Worm (Caenorhabditis elegans) whole organism, L3 larva: Measurements from ENCODE around the gene srbc-62.

ENCODE experiments used
- aly-2 ChIP-seq: fragments of 150-350 bp; optimal IDR thresholded peaks from 2 replicates; lab custom pipeline; 2014; ENCODE audit warnings: missing biosample characterization, missing genetic modification characterization
- ceh-28 ChIP-seq: fragments of 150-350 bp; optimal IDR thresholded peaks from 2 replicates; lab custom pipeline; 2014; ENCODE audit warnings: missing biosample characterization, missing genetic modification reagents, missing genetic modification characterization
- ceh-82 ChIP-seq: fragments of 150-350 bp; optimal IDR thresholded peaks from 2 replicates; lab custom pipeline; 2014; ENCODE audit warnings: missing biosample characterization, missing genetic modification characterization
- daf-12 ChIP-seq: fragments of 150-350 bp; optimal IDR thresholded peaks from 2 replicates; lab custom pipeline; 2014; ENCODE audit warnings: missing biosample characterization, missing genetic modification reagents, missing genetic modification characterization
- egl-5 ChIP-seq: fragments of 150-350 bp; optimal IDR thresholded peaks from 2 replicates; lab custom pipeline; 2017; ENCODE audit warnings: missing biosample characterization, missing genetic modification reagents, missing genetic modification characterization, inconsistent platforms
- elt-1 ChIP-seq: fragments of 150-350 bp; optimal IDR thresholded peaks from 2 replicates; lab custom pipeline; 2014; ENCODE audit warnings: missing biosample characterization, missing genetic modification characterization
- elt-2 ChIP-seq: sonication (generic microtip); optimal IDR thresholded peaks from 2 replicates; lab custom pipeline; 2016; ENCODE audit warnings: missing genetic modification reagents, mild to moderate bottlenecking, missing genetic modification characterization, missing compliant biosample characterization
- elt-3 ChIP-seq, 3 experiments: fragments of 150-350 bp in 1 of 3; sonication (generic microtip) in 2 of 3; optimal IDR thresholded peaks; 2 replicates in 2 of 3; 4 replicates in 1 of 3; lab custom pipeline; 2014 to 2017; ENCODE audit warnings: missing biosample characterization in 3 of 3, missing genetic modification characterization in 3 of 3
- eor-1 ChIP-seq, 2 experiments: fragments of 150-350 bp; optimal IDR thresholded peaks; 2 replicates each; lab custom pipeline; 2014 to 2018; ENCODE audit warnings: missing biosample characterization in 2 of 2, missing genetic modification characterization in 2 of 2
- fkh-10 ChIP-seq: sonication (generic microtip); optimal IDR thresholded peaks from 2 replicates; lab custom pipeline; 2017; ENCODE audit warnings: missing biosample characterization, missing genetic modification reagents, missing genetic modification characterization
- fos-1 ChIP-seq: fragments of 150-350 bp; optimal IDR thresholded peaks from 2 replicates; lab custom pipeline; 2014; ENCODE audit warnings: missing biosample characterization, missing genetic modification characterization
- hmg-11 ChIP-seq: sonication (generic microtip); optimal IDR thresholded peaks from 2 replicates; lab custom pipeline; 2016; ENCODE audit warnings: missing genetic modification characterization, missing compliant biosample characterization
- jun-1 ChIP-seq: fragments of 150-350 bp; optimal IDR thresholded peaks from 2 replicates; lab custom pipeline; 2014; ENCODE audit warnings: missing biosample characterization, missing genetic modification reagents, missing genetic modification characterization
- lin-15B ChIP-seq: fragments of 150-350 bp; optimal IDR thresholded peaks from 2 replicates; lab custom pipeline; 2014; ENCODE audit warnings: missing biosample characterization, missing genetic modification characterization
- lin-39 ChIP-seq: fragments of 150-350 bp; optimal IDR thresholded peaks from 2 replicates; lab custom pipeline; 2018; ENCODE audit warnings: missing biosample characterization, missing genetic modification reagents, missing genetic modification characterization
- lsy-12 ChIP-seq: sonication (generic microtip); optimal IDR thresholded peaks from 2 replicates; lab custom pipeline; 2016; ENCODE audit warnings: mild to moderate bottlenecking, missing genetic modification characterization, missing compliant biosample characterization
- mml-1 ChIP-seq: fragments of 150-350 bp; sonication (generic microtip); optimal IDR thresholded peaks from 3 replicates; lab custom pipeline; 2014; ENCODE audit warnings: missing biosample characterization, missing genetic modification characterization
- nfya-1 ChIP-seq: sonication (generic microtip); optimal IDR thresholded peaks from 2 replicates; lab custom pipeline; 2017; ENCODE audit warnings: missing genetic modification characterization, mild to moderate bottlenecking, missing compliant biosample characterization, antibody characterized with exemption, moderate library complexity; ENCODE audit not compliant: insufficient read depth
- nhr-11 ChIP-seq: fragments of 150-350 bp; optimal IDR thresholded peaks from 2 replicates; lab custom pipeline; 2014; ENCODE audit warnings: missing biosample characterization, missing genetic modification characterization
- nhr-12 ChIP-seq: fragments of 150-350 bp; optimal IDR thresholded peaks from 2 replicates; lab custom pipeline; 2014; ENCODE audit warnings: missing biosample characterization, missing genetic modification characterization
- nhr-23 ChIP-seq: fragments of 150-350 bp; optimal IDR thresholded peaks from 2 replicates; lab custom pipeline; 2014; ENCODE audit warnings: missing biosample characterization, missing genetic modification reagents, missing genetic modification characterization
- nhr-237 ChIP-seq: fragments of 150-350 bp; optimal IDR thresholded peaks from 2 replicates; lab custom pipeline; 2014; ENCODE audit warnings: missing biosample characterization, missing genetic modification characterization
- nhr-25 ChIP-seq: sonication (generic microtip); optimal IDR thresholded peaks from 2 replicates; lab custom pipeline; 2017; ENCODE audit warnings: missing biosample characterization, missing genetic modification characterization
- nhr-28 ChIP-seq: fragments of 150-350 bp; optimal IDR thresholded peaks from 2 replicates; lab custom pipeline; 2014; ENCODE audit warnings: missing biosample characterization, missing genetic modification characterization
- nhr-43 ChIP-seq: sonication (generic microtip); optimal IDR thresholded peaks from 2 replicates; lab custom pipeline; 2016; ENCODE audit warnings: mild to moderate bottlenecking, missing genetic modification characterization, missing compliant biosample characterization; ENCODE audit not compliant: poor library complexity, severe bottlenecking
- nhr-67 ChIP-seq: fragments of 150-350 bp; optimal IDR thresholded peaks from 2 replicates; lab custom pipeline; 2014; ENCODE audit warnings: missing biosample characterization, missing genetic modification characterization
- nhr-76 ChIP-seq: fragments of 150-350 bp; sonication (generic microtip); optimal IDR thresholded peaks from 5 replicates; lab custom pipeline; 2014; ENCODE audit warnings: missing biosample characterization, missing genetic modification characterization
- pqm-1 ChIP-seq: fragments of 150-350 bp; optimal IDR thresholded peaks from 2 replicates; lab custom pipeline; 2017; ENCODE audit warnings: missing biosample characterization, missing genetic modification characterization, inconsistent platforms
- sea-2 ChIP-seq: fragments of 150-350 bp; sonication (generic microtip); optimal IDR thresholded peaks from 4 replicates; lab custom pipeline; 2014; ENCODE audit warnings: missing biosample characterization, missing genetic modification reagents, missing genetic modification characterization
- snpc-4 ChIP-seq: fragments of 150-350 bp; optimal IDR thresholded peaks from 2 replicates; lab custom pipeline; 2014; ENCODE audit warnings: missing biosample characterization, missing genetic modification characterization
- unc-39 ChIP-seq: sonication (generic microtip); optimal IDR thresholded peaks from 4 replicates; lab custom pipeline; 2017; ENCODE audit warnings: missing biosample characterization, missing genetic modification characterization
- unc-62 ChIP-seq: fragments of 150-350 bp; sonication (generic microtip); optimal IDR thresholded peaks from 4 replicates; lab custom pipeline; 2014; ENCODE audit warnings: missing biosample characterization, missing genetic modification reagents, missing genetic modification characterization
- zag-1 ChIP-seq: fragments of 150-350 bp; optimal IDR thresholded peaks from 2 replicates; lab custom pipeline; 2014; ENCODE audit warnings: missing biosample characterization, missing genetic modification characterization
- ztf-4 ChIP-seq: fragments of 150-350 bp; optimal IDR thresholded peaks from 2 replicates; lab custom pipeline; 2014; ENCODE audit warnings: missing biosample characterization, missing genetic modification characterization

Gene srbc-62

DNA sequence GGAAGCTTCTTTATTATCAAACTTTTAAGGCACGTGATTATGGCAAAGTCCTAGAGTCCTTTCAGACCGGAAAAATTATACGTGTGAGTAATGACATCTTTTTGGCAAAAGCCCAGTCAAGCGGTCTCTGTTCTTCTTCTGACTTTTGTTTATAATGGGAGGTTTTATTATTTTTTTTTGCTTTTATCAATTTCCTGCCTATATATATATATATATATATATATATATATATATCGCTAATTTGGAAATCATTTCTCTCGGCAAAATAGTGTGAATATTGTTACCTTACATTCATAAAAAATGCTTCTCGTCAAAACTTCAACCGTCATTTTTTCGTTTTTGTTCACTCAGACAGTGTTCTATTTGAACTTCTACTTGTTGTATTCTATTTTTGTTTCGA is at the start of gene srbc-62:
Gene srbc-62, plus strand, starts transcription at position 301 of the 400 bp plus-strand sequence.
- TF ChIP-seq aly-2 (tag; lab: Kevin White, UChicago), result no peak
- no peak for TF ChIP-seq fos-1 (tag; lab: Kevin White, UChicago)
- TF ChIP-seq sea-2 (GFP tag; lab: Kevin White, UChicago), result no peak
- TF ChIP-seq nhr-43, result no peak
- TF ChIP-seq lsy-12 (tag; lab: Kevin White, UChicago), result no peak
- no peak for TF ChIP-seq hmg-11
- no peak for TF ChIP-seq ceh-82
- TF ChIP-seq elt-1, result no peak
- TF ChIP-seq eor-1 (tag; optimal IDR thresholded peaks at IDR 0.05; lab: Kevin White, UChicago), result no peak
- TF ChIP-seq elt-2 (tag; lab: Kevin White, UChicago), result no peak
- TF ChIP-seq lin-39 (tag; lab: Kevin White, UChicago), result no peak
- TF ChIP-seq nhr-76 (tag; lab: Kevin White, UChicago), result no peak

DNA sequence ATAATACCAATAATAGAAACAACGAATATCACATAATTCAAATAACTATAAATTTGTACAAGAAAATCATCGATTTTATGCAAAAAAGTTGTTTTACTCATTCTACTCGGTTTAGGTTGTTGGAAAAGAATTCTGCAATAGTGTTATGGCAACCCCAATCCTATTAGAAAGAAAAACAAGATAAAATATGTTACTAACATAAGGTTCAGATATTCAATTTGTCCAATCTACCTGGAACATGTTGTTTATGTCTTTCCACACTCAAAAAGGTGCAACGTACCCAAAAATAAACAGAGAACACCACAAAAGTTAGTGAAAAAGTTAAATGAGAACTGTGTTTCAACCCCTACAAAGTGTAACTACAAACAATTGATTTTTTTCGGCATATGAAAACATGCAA is 47.0 kb upstream of the srbc-62 start, which contains the start of gene srw-51:
Gene srw-51, minus strand, starts transcription at position 101 of the 400 bp plus-strand sequence.
- no peak for TF ChIP-seq nhr-11 (tag; lab: Kevin White, UChicago)
- no peak for TF ChIP-seq jun-1
- no peak for TF ChIP-seq nhr-25
- no peak for TF ChIP-seq nhr-67 (tag; lab: Kevin White, UChicago)
- no peak for TF ChIP-seq nhr-23 (tag; lab: Kevin White, UChicago)

DNA sequence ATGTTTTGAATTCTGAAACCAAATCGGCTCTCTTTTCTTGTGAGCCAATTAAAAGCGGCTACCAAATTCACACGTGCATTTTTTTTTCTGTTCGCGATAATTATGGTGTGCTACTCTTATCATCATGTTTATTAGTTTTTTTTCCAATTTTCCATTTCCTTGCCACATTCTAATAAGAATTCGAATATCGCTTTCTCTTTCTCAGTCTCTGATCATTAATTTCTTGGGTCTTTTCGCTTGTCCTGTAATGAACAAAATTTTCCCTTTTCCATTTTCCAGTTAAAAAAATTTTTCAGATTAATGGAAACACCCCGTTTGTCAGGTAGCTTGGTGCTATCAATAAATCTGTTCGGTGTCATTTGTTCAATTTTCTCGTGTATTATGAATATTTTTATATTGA is 46.2 kb upstream of the srbc-62 start, which contains the start of gene srbc-26:
Gene srbc-26, plus strand, starts transcription at position 301 of the 400 bp plus-strand sequence.
- no peak for TF ChIP-seq elt-3 (tag; optimal IDR thresholded peaks at IDR 0.05; lab: Kevin White, UChicago)

DNA sequence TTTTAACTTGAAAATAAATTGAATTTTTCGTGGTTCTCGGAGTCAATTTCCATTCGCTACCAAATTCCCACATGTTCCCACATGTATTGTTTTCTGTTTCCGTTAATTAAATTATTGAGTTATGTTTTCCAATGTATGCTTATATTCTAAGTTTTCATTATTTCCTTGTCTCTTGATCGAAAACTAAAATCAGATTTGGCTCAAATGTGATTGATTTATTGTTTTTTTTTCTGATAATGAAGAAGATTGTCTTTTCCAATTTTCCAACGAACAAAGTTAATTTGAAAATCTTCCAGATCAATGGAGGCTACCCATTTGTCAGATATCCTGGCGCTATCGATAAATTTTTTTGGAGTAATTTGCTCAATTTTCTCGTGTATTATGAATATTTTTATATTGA is 44.1 kb upstream of the srbc-62 start, which contains the start of gene srbc-25:
Gene srbc-25, plus strand, starts transcription at position 301 of the 400 bp plus-strand sequence.
- TF ChIP-seq nfya-1 (no peak), lin-15B (no peak), nhr-76 (tag; lab: Kevin White, UChicago) (no peak), aly-2 (tag; lab: Kevin White, UChicago) (no peak), lin-39 (tag; lab: Kevin White, UChicago) (no peak), nhr-237 (no peak), nhr-12 (no peak), elt-1 (no peak), unc-39 (tag; lab: Kevin White, UChicago) (no peak), snpc-4 (tag; lab: Kevin White, UChicago) (no peak), elt-2 (tag; lab: Kevin White, UChicago) (no peak), nhr-28 (tag; lab: Kevin White, UChicago) (no peak), nhr-25 (no peak), zag-1 (tag; lab: Kevin White, UChicago) (no peak), ceh-82 (no peak), hmg-11 (no peak), sea-2 (GFP tag; lab: Kevin White, UChicago) (no peak)

DNA sequence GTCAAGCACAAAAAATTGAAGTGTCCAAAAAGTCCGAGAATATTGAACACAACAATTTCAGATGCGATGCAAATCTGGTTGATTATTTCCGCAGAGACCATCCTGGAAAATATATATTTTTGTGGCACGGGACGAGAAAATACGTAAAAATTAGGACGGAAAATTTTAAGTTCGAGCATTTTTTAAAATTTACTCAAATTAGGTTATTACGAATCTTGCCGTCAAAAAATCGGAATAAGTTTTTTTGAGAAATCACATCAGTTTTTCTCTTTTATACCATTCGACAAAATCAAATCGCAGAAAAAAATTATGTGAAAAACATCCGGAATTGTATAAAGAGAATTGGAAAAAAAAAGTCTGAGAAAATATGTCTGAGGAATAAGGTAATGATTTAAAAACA is 39.8 kb upstream of the srbc-62 start, which contains the start of gene srsx-1:
Gene srsx-1, minus strand, starts transcription at position 101 of the 400 bp plus-strand sequence.
- no peak for TF ChIP-seq nhr-25
- TF ChIP-seq unc-62 (GFP tag; lab: Kevin White, UChicago), result no peak

DNA sequence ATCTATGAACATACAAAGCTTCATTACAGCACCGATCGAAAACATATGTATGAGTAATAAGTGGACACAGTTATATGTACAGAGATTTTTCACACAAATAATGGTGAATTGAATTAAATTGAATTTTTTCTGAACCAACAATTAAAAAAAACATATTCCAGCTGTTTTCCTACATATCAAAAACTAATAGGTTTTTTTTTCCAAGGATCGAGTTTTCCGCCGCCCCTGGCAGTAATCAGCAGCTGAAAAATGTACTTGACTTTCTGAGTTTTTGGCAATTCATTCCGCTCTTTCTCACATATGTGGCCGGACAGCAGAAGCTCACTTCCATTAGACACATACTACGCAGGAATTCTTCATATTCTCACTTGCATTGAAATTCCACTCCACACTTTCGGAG is 39.3 kb upstream of the srbc-62 start, which contains the start of gene srh-174:
Gene srh-174, plus strand, starts transcription at position 301 of the 400 bp plus-strand sequence.
- TF ChIP-seq lin-39 (tag; lab: Kevin White, UChicago) (no peak), jun-1 (no peak), mml-1 (tag; lab: Kevin White, UChicago) (no peak), nfya-1 (no peak), pqm-1 (tag; lab: Kevin White, UChicago) (no peak), ceh-28 (tag; lab: Kevin White, UChicago) (no peak)

DNA sequence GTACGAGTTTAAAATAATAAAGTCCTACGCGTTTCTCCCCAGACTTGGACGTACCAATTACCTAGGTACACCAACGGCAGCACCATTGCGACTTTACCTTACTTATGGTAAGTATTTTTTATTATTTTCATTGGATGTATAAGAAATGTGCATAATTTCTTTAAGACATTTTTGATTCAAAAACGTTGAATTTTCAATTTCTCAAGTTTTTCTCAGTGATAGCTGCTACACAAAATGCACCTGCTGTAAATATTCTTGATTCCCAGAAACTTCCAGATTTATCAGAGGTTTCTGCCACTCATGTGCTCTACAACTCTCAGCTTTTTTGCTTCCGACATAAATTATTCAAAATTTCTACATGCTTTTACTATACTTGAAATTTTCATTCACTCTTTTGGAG is 35.7 kb upstream of the srbc-62 start, which contains the start of gene srh-159:
Gene srh-159, plus strand, starts transcription at position 301 of the 400 bp plus-strand sequence.
- no peak for TF ChIP-seq egl-5 (tag; lab: Kevin White, UChicago)
- no peak for TF ChIP-seq ceh-82
- TF ChIP-seq daf-12 (tag; lab: Kevin White, UChicago), result no peak
- no peak for TF ChIP-seq fkh-10
- TF ChIP-seq nhr-43, result no peak
- no peak for TF ChIP-seq eor-1 (tag; optimal IDR thresholded peaks at IDR 0.05; lab: Kevin White, UChicago)
- no peak for TF ChIP-seq nhr-23 (tag; lab: Kevin White, UChicago)
- TF ChIP-seq ztf-4 (tag; lab: Kevin White, UChicago), result no peak
- no peak for TF ChIP-seq zag-1 (tag; lab: Kevin White, UChicago)
- TF ChIP-seq, all 47 proteins: peak for 0
